Worm (Caenorhabditis elegans) whole organism, young adult: ENCODE data around the gene C06A1.3.
A peak's percentile ranks its signal among the peaks of the same experiment; 100 is the strongest.

Source experiments
- B0336.3 ChIP-seq: fragments of 200-800 bp; sonication (Bioruptor generic); IDR thresholded peaks from 2 replicates; pipeline ENCODE4 v1.3.6; 2022; ENCODE audit warnings: missing genetic modification characterization, missing compliant biosample characterization
- F10E7.11 ChIP-seq: sonication (generic microtip); optimal IDR thresholded peaks from 2 replicates; lab custom pipeline; 2017; ENCODE audit warnings: mild to moderate bottlenecking, missing genetic modification characterization, moderate library complexity, missing compliant biosample characterization
- F23B12.7 ChIP-seq: sonication (generic microtip); optimal IDR thresholded peaks from 2 replicates; lab custom pipeline; 2017; ENCODE audit warnings: missing genetic modification characterization, mild to moderate bottlenecking, missing compliant biosample characterization, antibody characterized with exemption, moderate library complexity; ENCODE audit not compliant: insufficient read depth
- F33H1.4 ChIP-seq: fragments of 200-800 bp; sonication (Bioruptor generic); IDR thresholded peaks from 2 replicates; pipeline ENCODE4 v1.3.6; 2022; ENCODE audit warnings: missing genetic modification reagents, missing genetic modification characterization, missing compliant biosample characterization
- F49E8.2 ChIP-seq: sonication (generic microtip); optimal IDR thresholded peaks from 3 replicates; lab custom pipeline; 2017; ENCODE audit warnings: missing genetic modification characterization, mild to moderate bottlenecking, missing compliant biosample characterization, antibody characterized with exemption, moderate library complexity; ENCODE audit not compliant: insufficient read depth
- F52B5.7 ChIP-seq: sonication (generic microtip); optimal IDR thresholded peaks from 2 replicates; lab custom pipeline; 2016; ENCODE audit warnings: mild to moderate bottlenecking, missing genetic modification characterization, missing compliant biosample characterization
- F57A8.1 ChIP-seq: fragments of 200-800 bp; sonication (Bioruptor generic); optimal IDR thresholded peaks from 2 replicates; lab custom pipeline; 2018; ENCODE audit warnings: mild to moderate bottlenecking, missing genetic modification characterization, moderate library complexity, missing compliant biosample characterization
- F57C9.4 ChIP-seq: sonication (generic microtip); optimal IDR thresholded peaks from 2 replicates; lab custom pipeline; 2017; ENCODE audit warnings: mild to moderate bottlenecking, missing genetic modification characterization, missing compliant biosample characterization
- Y56A3A.18 ChIP-seq: fragments of 200-800 bp; sonication (Bioruptor generic); IDR thresholded peaks from 2 replicates; pipeline ENCODE4 v1.3.6; 2022; ENCODE audit warnings: missing genetic modification reagents, missing genetic modification characterization, missing compliant biosample characterization
- ZK185.1 ChIP-seq: sonication (generic microtip); optimal IDR thresholded peaks from 2 replicates; lab custom pipeline; 2016; ENCODE audit warnings: mild to moderate bottlenecking, missing genetic modification characterization, missing compliant biosample characterization; ENCODE audit not compliant: poor library complexity, severe bottlenecking
- aptf-2 ChIP-seq: fragments of 200-800 bp; sonication (Bioruptor generic); conservative IDR thresholded peaks from 2 replicates; pipeline ENCODE4 v1.3.6; 2022; ENCODE audit warnings: missing genetic modification reagents, missing genetic modification characterization, missing compliant biosample characterization
- aptf-3 ChIP-seq: fragments of 200-800 bp; sonication (Bioruptor generic); IDR thresholded peaks from 2 replicates; pipeline ENCODE4 v1.3.6; 2022; ENCODE audit warnings: missing genetic modification characterization, missing compliant biosample characterization
- attf-3 ChIP-seq: fragments of 200-800 bp; sonication (Bioruptor generic); conservative IDR thresholded peaks from 2 replicates; pipeline ENCODE4 v1.3.6; 2022; ENCODE audit warnings: missing genetic modification reagents, missing genetic modification characterization, missing compliant biosample characterization
- ccch-3 ChIP-seq: fragments of 200-800 bp; sonication (Bioruptor generic); optimal IDR thresholded peaks from 2 replicates; lab custom pipeline; 2018; ENCODE audit warnings: mild to moderate bottlenecking, missing genetic modification characterization, missing compliant biosample characterization
- cebp-1 ChIP-seq, 2 experiments: fragments of 200-800 bp in 1 of 2; sonication (Bioruptor generic) in 1 of 2; sonication (generic microtip) in 1 of 2; IDR thresholded peaks in 1 of 2; optimal IDR thresholded peaks in 1 of 2; 2 replicates each; pipeline versions ENCODE4 v1.3.6 to Lab custom; 2017 to 2022; ENCODE audit warnings: missing compliant biosample characterization in 2 of 2, missing genetic modification characterization in 2 of 2, mild to moderate bottlenecking in 1 of 2, missing genetic modification reagents in 1 of 2, moderate library complexity in 1 of 2
- egl-18 ChIP-seq: fragments of 200-800 bp; sonication (Bioruptor generic); IDR thresholded peaks from 2 replicates; pipeline ENCODE4 v1.3.6; 2022; ENCODE audit warnings: missing genetic modification reagents, missing genetic modification characterization, missing compliant biosample characterization
- egl-44 ChIP-seq: fragments of 200-800 bp; sonication (Bioruptor generic); IDR thresholded peaks from 2 replicates; pipeline ENCODE4 v1.3.6; 2022; ENCODE audit warnings: missing genetic modification reagents, missing genetic modification characterization, missing compliant biosample characterization
- fkh-3 ChIP-seq: sonication (generic microtip); optimal IDR thresholded peaks from 2 replicates; lab custom pipeline; 2016; ENCODE audit warnings: mild to moderate bottlenecking, missing genetic modification characterization, missing compliant biosample characterization
- hlh-26 ChIP-seq: fragments of 200-800 bp; sonication (Bioruptor generic); conservative IDR thresholded peaks from 2 replicates; pipeline ENCODE4 v1.3.6; 2022; ENCODE audit warnings: missing genetic modification reagents, missing genetic modification characterization, missing compliant biosample characterization
- hsf-1 ChIP-seq: fragments of 200-800 bp; sonication (Bioruptor generic); IDR thresholded peaks from 2 replicates; pipeline ENCODE4 v1.3.6; 2022; ENCODE audit warnings: missing genetic modification reagents, missing genetic modification characterization, missing compliant biosample characterization
- lin-40 ChIP-seq: sonication (generic microtip); optimal IDR thresholded peaks from 2 replicates; lab custom pipeline; 2016; ENCODE audit warnings: missing genetic modification characterization, mild to moderate bottlenecking, missing compliant biosample characterization, missing genotype, missing genetic modification reagents
- lir-1 ChIP-seq: fragments of 200-800 bp; sonication (Bioruptor generic); conservative IDR thresholded peaks from 2 replicates; pipeline ENCODE4 v1.3.6; 2022; ENCODE audit warnings: missing genetic modification reagents, missing genetic modification characterization, missing compliant biosample characterization
- lsy-27 ChIP-seq: sonication (generic microtip); optimal IDR thresholded peaks from 2 replicates; lab custom pipeline; 2017; ENCODE audit warnings: missing genetic modification characterization, mild to moderate bottlenecking, missing compliant biosample characterization, antibody characterized with exemption, missing genotype, borderline replicate concordance; ENCODE audit not compliant: insufficient read depth
- madf-10 ChIP-seq: sonication (generic microtip); optimal IDR thresholded peaks from 2 replicates; lab custom pipeline; 2016; ENCODE audit warnings: mild to moderate bottlenecking, missing genetic modification characterization, missing compliant biosample characterization
- madf-3 ChIP-seq: fragments of 200-800 bp; sonication (Bioruptor generic); IDR thresholded peaks from 2 replicates; pipeline ENCODE4 v1.3.6; 2022; ENCODE audit warnings: missing genetic modification reagents, missing genetic modification characterization, missing compliant biosample characterization
- madf-6 ChIP-seq: fragments of 200-800 bp; sonication (Bioruptor generic); IDR thresholded peaks from 2 replicates; pipeline ENCODE4 v1.3.6; 2022; ENCODE audit warnings: missing genetic modification reagents, missing genetic modification characterization, missing compliant biosample characterization
- madf-8 ChIP-seq: fragments of 200-800 bp; sonication (Bioruptor generic); conservative IDR thresholded peaks from 2 replicates; pipeline ENCODE4 v1.3.6; 2022; ENCODE audit warnings: missing genetic modification reagents, missing genetic modification characterization, missing compliant biosample characterization
- mxl-1 ChIP-seq: sonication (generic microtip); optimal IDR thresholded peaks from 2 replicates; lab custom pipeline; 2016; ENCODE audit warnings: missing genetic modification characterization, missing compliant biosample characterization
- nhr-120 ChIP-seq: fragments of 200-800 bp; sonication (Bioruptor generic); IDR thresholded peaks from 2 replicates; pipeline ENCODE4 v1.3.6; 2022; ENCODE audit warnings: missing genetic modification characterization, missing compliant biosample characterization
- nhr-27 ChIP-seq: fragments of 200-800 bp; sonication (Bioruptor generic); optimal IDR thresholded peaks from 2 replicates; lab custom pipeline; 2018; ENCODE audit warnings: mild to moderate bottlenecking, missing genetic modification characterization, moderate library complexity, missing compliant biosample characterization
- rcor-1 ChIP-seq: fragments of 200-800 bp; sonication (Bioruptor generic); IDR thresholded peaks from 2 replicates; pipeline ENCODE4 v1.3.6; 2022; ENCODE audit warnings: missing genetic modification reagents, missing genetic modification characterization, missing compliant biosample characterization
- sdz-38 ChIP-seq: sonication (generic microtip); optimal IDR thresholded peaks from 2 replicates; lab custom pipeline; 2016; ENCODE audit warnings: missing genotype, missing genetic modification characterization, missing compliant biosample characterization
- sea-2 ChIP-seq: fragments of 200-800 bp; sonication (Bioruptor generic); IDR thresholded peaks from 2 replicates; pipeline ENCODE4 v1.3.6; 2022; ENCODE audit warnings: missing genetic modification characterization, missing compliant biosample characterization
- snpc-1.1 ChIP-seq: sonication (generic microtip); optimal IDR thresholded peaks from 2 replicates; lab custom pipeline; 2017; ENCODE audit warnings: missing genetic modification characterization, mild to moderate bottlenecking, missing compliant biosample characterization, antibody characterized with exemption, moderate library complexity, missing genotype, missing genetic modification reagents; ENCODE audit not compliant: insufficient read depth
- snpc-1.3 ChIP-seq: sonication (generic microtip); optimal IDR thresholded peaks from 2 replicates; lab custom pipeline; 2017; ENCODE audit warnings: missing genetic modification characterization, mild to moderate bottlenecking, missing compliant biosample characterization, antibody characterized with exemption, moderate library complexity, missing genotype, missing genetic modification reagents; ENCODE audit not compliant: insufficient read depth
- snpc-3.4 ChIP-seq: sonication (generic microtip); optimal IDR thresholded peaks from 2 replicates; lab custom pipeline; 2017; ENCODE audit warnings: missing genetic modification characterization, mild to moderate bottlenecking, missing compliant biosample characterization, antibody characterized with exemption, moderate library complexity, missing genotype, missing genetic modification reagents
- sptf-2 ChIP-seq: fragments of 200-800 bp; sonication (Bioruptor generic); optimal IDR thresholded peaks from 2 replicates; lab custom pipeline; 2018; ENCODE audit warnings: mild to moderate bottlenecking, missing genetic modification characterization, missing compliant biosample characterization
- tbp1 ChIP-seq: fragments of 200-800 bp; sonication (Bioruptor generic); optimal IDR thresholded peaks from 2 replicates; lab custom pipeline; 2018; ENCODE audit warnings: mild to moderate bottlenecking, missing genetic modification characterization, missing compliant biosample characterization
- tbx-9 ChIP-seq: sonication (generic microtip); optimal IDR thresholded peaks from 2 replicates; lab custom pipeline; 2016; ENCODE audit warnings: borderline replicate concordance, missing genetic modification characterization, inconsistent platforms, missing compliant biosample characterization
- unc-62 ChIP-seq: fragments of 150-350 bp; optimal IDR thresholded peaks from 2 replicates; lab custom pipeline; 2014; ENCODE audit warnings: missing biosample characterization, missing genetic modification reagents, missing genetic modification characterization
- ztf-22 ChIP-seq: fragments of 200-800 bp; sonication (Bioruptor generic); optimal IDR thresholded peaks from 2 replicates; lab custom pipeline; 2018; ENCODE audit warnings: mild to moderate bottlenecking, missing genetic modification characterization, moderate library complexity, missing compliant biosample characterization
- ztf-25 ChIP-seq: fragments of 200-800 bp; sonication (Bioruptor generic); IDR thresholded peaks from 2 replicates; pipeline ENCODE4 v1.3.6; 2022; ENCODE audit warnings: missing genetic modification reagents, missing genetic modification characterization, missing compliant biosample characterization
- ztf-28 ChIP-seq: fragments of 200-800 bp; sonication (Bioruptor generic); IDR thresholded peaks from 2 replicates; pipeline ENCODE4 v1.3.6; 2022; ENCODE audit warnings: missing genetic modification reagents, missing genetic modification characterization, missing compliant biosample characterization
- ztf-3 ChIP-seq: fragments of 200-800 bp; sonication (Bioruptor generic); optimal IDR thresholded peaks from 2 replicates; lab custom pipeline; 2018; ENCODE audit warnings: mild to moderate bottlenecking, missing genetic modification characterization, missing compliant biosample characterization

Gene C06A1.3

DNA sequence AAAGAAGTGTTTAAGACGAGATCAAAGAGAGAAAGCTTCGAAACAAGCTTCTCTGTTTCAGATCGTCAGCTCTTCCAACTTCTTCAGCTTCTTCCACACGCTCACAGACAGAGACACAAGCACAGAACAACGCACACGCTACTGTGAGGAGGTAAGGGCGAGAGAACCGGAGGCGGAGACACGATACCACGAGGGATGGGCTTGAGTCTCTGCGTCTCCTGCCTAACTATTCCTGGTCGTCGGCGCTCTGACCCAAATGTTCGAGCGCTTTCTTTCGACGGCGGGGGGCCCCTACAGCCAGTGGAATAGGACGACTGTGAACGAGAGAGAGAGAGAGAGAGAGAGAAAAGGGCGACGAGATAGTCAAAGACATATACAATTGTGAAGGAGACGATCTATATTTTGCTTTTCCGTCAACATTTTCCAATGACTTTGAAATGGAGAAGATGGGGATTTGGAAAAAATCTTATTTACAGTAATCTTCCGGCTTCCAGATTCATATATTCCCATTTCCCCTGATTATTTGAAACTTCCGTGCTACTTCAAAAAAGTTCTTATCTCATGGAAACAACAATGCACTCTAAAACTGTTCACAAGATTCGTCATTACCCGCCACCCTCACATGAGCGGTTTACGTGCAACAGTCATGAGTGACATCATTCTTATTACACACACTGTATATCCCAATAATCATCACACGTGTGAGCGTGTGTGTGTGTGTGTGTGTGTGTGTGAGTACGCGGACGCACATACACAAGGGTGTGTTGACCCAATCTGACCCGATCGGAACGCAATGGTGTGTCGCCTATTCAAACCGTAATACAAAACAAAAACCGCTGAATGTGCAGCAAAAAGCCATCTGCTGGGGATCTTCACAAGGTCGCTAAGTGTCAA lies 23.0 kb upstream of the C06A1.3 start (continued):
- TF ChIP-seq lir-1 (GFP tag; lab: Robert Waterston, UW), result peak; percentile 60
- peak; percentile 92 for TF ChIP-seq hsf-1 (GFP tag; lab: Robert Waterston, UW)
- no peak for TF ChIP-seq nhr-120 (GFP tag; lab: Robert Waterston, UW)
- peak; percentile 51 for TF ChIP-seq F52B5.7 (tag; lab: Kevin White, UChicago)
- 0 out of 2 replicates have a peak, but pooled peaks have one; percentile 17 for TF ChIP-seq ztf-28 (GFP tag; lab: Robert Waterston, UW)
- TF ChIP-seq ZK185.1, result peak; percentile 77
- no peak for TF ChIP-seq madf-8 (GFP tag; lab: Robert Waterston, UW)
- no peak for TF ChIP-seq egl-44 (GFP tag; lab: Robert Waterston, UW)
- no peak for TF ChIP-seq sptf-2 (GFP tag; lab: Kevin White, UChicago)
- TF ChIP-seq lsy-27 (tag; lab: Kevin White, UChicago), result no peak
- no peak for TF ChIP-seq snpc-1.1 (tag; lab: Kevin White, UChicago)
- TF ChIP-seq B0336.3 (GFP tag; lab: Robert Waterston, UW), result peak; percentile 37; the same call in 1 of the 2 replicates
- TF ChIP-seq lin-40 (tag; lab: Kevin White, UChicago), result peak; percentile 72
- peak; percentile 32 for TF ChIP-seq ztf-3 (GFP tag; lab: Kevin White, UChicago)
- TF ChIP-seq ccch-3, result no peak
- TF ChIP-seq madf-6 (GFP tag; lab: Robert Waterston, UW), result no peak
- TF ChIP-seq sdz-38, result no peak
- peak; percentile 16; the same call in 1 of the 2 replicates for TF ChIP-seq Y56A3A.18
- no peak for TF ChIP-seq F10E7.11
- no peak for TF ChIP-seq nhr-27 (tag; lab: Kevin White, UChicago)
- no peak for TF ChIP-seq mxl-1 (tag; lab: Kevin White, UChicago)
- TF ChIP-seq aptf-2, result no peak
- TF ChIP-seq sea-2 (GFP tag; lab: Robert Waterston, UW), result no peak; the same call in 1 of the 2 replicates
- no peak for TF ChIP-seq aptf-3
- no peak for TF ChIP-seq F57A8.1 (GFP tag; lab: Kevin White, UChicago)
- no peak for TF ChIP-seq F23B12.7 (tag; lab: Kevin White, UChicago)
- TF ChIP-seq rcor-1 (GFP tag; lab: Robert Waterston, UW), result peak; percentile 65; the same call in 1 of the 2 replicates
- TF ChIP-seq ztf-25 (GFP tag; lab: Robert Waterston, UW), result 0 out of 2 replicates have a peak, but pooled peaks have one; percentile 6
- no peak for TF ChIP-seq egl-18
- no peak for TF ChIP-seq snpc-3.4 (tag; lab: Kevin White, UChicago)
- no peak for TF ChIP-seq F57C9.4
- 0 out of 2 replicates have a peak, but pooled peaks have one; percentile 30 for TF ChIP-seq attf-3 (GFP tag; lab: Robert Waterston, UW)
- no peak for TF ChIP-seq hlh-26 (GFP tag; lab: Robert Waterston, UW)
- no peak for TF ChIP-seq F49E8.2
- no peak for TF ChIP-seq fkh-3 (tag; lab: Kevin White, UChicago)
- no peak for TF ChIP-seq snpc-1.3 (tag; lab: Kevin White, UChicago)
- TF ChIP-seq ztf-22, result no peak
- TF ChIP-seq tbx-9, result no peak
- TF ChIP-seq madf-10 (tag; lab: Kevin White, UChicago), result peak; percentile 67
- peak; percentile 38 for TF ChIP-seq cebp-1 (GFP tag; IDR thresholded peaks at IDR 0.05; lab: Robert Waterston, UW)
- TF ChIP-seq cebp-1 (tag; optimal IDR thresholded peaks at IDR 0.05; lab: Kevin White, UChicago), result peak; percentile 83
- no peak for TF ChIP-seq unc-62
- no peak for TF ChIP-seq madf-3 (GFP tag; lab: Robert Waterston, UW)
- 0 out of 2 replicates have a peak, but pooled peaks have one; percentile 24 for TF ChIP-seq F33H1.4
- TF ChIP-seq tbp1, result peak; percentile 30
